Worm (Caenorhabditis elegans) whole organism, early embryonic: ENCODE results near the gene clec-132.

ENCODE experiments used
- B0310.2 ChIP-seq: sonication (generic microtip); optimal IDR thresholded peaks from 2 replicates; lab custom pipeline; 2016; ENCODE audit warnings: mild to moderate bottlenecking, missing genetic modification characterization, missing compliant biosample characterization
- F13C5.2 ChIP-seq: sonication (generic microtip); optimal IDR thresholded peaks from 2 replicates; lab custom pipeline; 2017; ENCODE audit warnings: mild to moderate bottlenecking, missing genetic modification characterization, inconsistent platforms, missing compliant biosample characterization
- aly-1 ChIP-seq: sonication (generic microtip); optimal IDR thresholded peaks from 2 replicates; lab custom pipeline; 2016; ENCODE audit warnings: missing genetic modification characterization, missing compliant biosample characterization
- ama-1 ChIP-seq: fragments of 150-350 bp; optimal IDR thresholded peaks from 2 replicates; lab custom pipeline; 2014
- ceh-13 ChIP-seq: fragments of 200-800 bp; sonication (Bioruptor generic); optimal IDR thresholded peaks from 2 replicates; lab custom pipeline; 2018; ENCODE audit warnings: mild to moderate bottlenecking, missing genetic modification characterization, missing compliant biosample characterization
- ets-7 ChIP-seq: sonication (generic microtip); optimal IDR thresholded peaks from 2 replicates; lab custom pipeline; 2016; ENCODE audit warnings: missing genotype, missing genetic modification characterization, missing compliant biosample characterization
- flt-1 ChIP-seq: fragments of 200-800 bp; sonication (Bioruptor generic); IDR thresholded peaks from 2 replicates; pipeline ENCODE4 v1.3.6; 2022; ENCODE audit warnings: missing genetic modification characterization, missing compliant biosample characterization
- hmbx-1 ChIP-seq: sonication (generic microtip); optimal IDR thresholded peaks from 2 replicates; lab custom pipeline; 2016; ENCODE audit warnings: mild to moderate bottlenecking, missing genetic modification characterization, missing compliant biosample characterization
- hmg-4 ChIP-seq: fragments of 200-800 bp; sonication (Bioruptor generic); optimal IDR thresholded peaks from 2 replicates; lab custom pipeline; 2018; ENCODE audit warnings: mild to moderate bottlenecking, missing genetic modification characterization, missing compliant biosample characterization
- hnd-1 ChIP-seq: sonication (generic microtip); optimal IDR thresholded peaks from 2 replicates; lab custom pipeline; 2016; ENCODE audit warnings: missing genetic modification characterization, missing compliant biosample characterization
- scrt-1 ChIP-seq: fragments of 200-800 bp; sonication (Bioruptor generic); IDR thresholded peaks from 2 replicates; pipeline ENCODE4 v1.3.6; 2022; ENCODE audit warnings: missing genetic modification characterization, missing compliant biosample characterization
- sea-1 ChIP-seq: fragments of 200-800 bp; sonication (Bioruptor generic); conservative IDR thresholded peaks from 2 replicates; pipeline ENCODE4 v1.3.6; 2022; ENCODE audit warnings: missing genetic modification characterization, missing compliant biosample characterization
- tra-4 ChIP-seq: sonication (generic microtip); optimal IDR thresholded peaks from 2 replicates; lab custom pipeline; 2017; ENCODE audit warnings: missing genetic modification characterization, missing compliant biosample characterization

DNA sequence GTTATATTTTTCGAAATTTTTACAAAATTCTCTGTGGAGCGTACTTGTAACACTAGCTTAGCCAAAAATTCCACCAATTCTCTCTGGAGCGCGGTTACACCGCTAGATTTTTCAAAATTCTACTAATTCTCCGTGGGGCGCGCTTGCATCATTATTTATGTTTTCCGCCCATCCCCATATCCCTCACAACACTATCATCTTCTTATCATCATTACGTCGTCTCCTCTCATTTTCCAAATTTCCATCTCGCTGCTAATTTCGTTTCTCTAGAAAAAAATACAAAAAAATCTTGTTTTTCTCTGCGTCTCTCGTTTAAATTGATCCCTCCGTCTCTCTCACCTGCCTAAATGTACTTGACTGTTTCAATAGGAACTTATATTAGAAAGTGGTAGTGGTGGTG is 21.6 kb upstream of the clec-132 start:
- TF ChIP-seq ama-1: no peak
- no peak for TF ChIP-seq hmbx-1 (tag; lab: Kevin White, UChicago)
- TF ChIP-seq tra-4 (tag; lab: Kevin White, UChicago): no peak
- no peak for TF ChIP-seq hnd-1
- no peak for TF ChIP-seq scrt-1
- no peak for TF ChIP-seq flt-1
- no peak for TF ChIP-seq aly-1 (tag; lab: Kevin White, UChicago)
- no peak for TF ChIP-seq ceh-13 (GFP tag; lab: Kevin White, UChicago)
- no peak for TF ChIP-seq sea-1 (GFP tag; lab: Robert Waterston, UW)
- no peak for TF ChIP-seq hmg-4 (GFP tag; lab: Kevin White, UChicago)
- TF ChIP-seq B0310.2 (tag; lab: Kevin White, UChicago): no peak
- TF ChIP-seq ets-7: no peak
- no peak for TF ChIP-seq F13C5.2 (tag; lab: Kevin White, UChicago)
